Worm (Caenorhabditis elegans) whole organism, midembryonic: ENCODE results near the gene str-85.

ENCODE experiments used
- T22C8.4 ChIP-seq: fragments of 200-800 bp; sonication (Bioruptor generic); IDR thresholded peaks from 2 replicates; pipeline ENCODE4 v1.3.6; 2022; ENCODE audit warnings: missing genetic modification characterization, missing compliant biosample characterization
- cog-1 ChIP-seq: sonication (generic microtip); optimal IDR thresholded peaks from 2 replicates; lab custom pipeline; 2016; ENCODE audit warnings: missing genetic modification characterization, missing compliant biosample characterization
- flt-1 ChIP-seq: fragments of 200-800 bp; sonication (Bioruptor generic); IDR thresholded peaks from 2 replicates; pipeline ENCODE4 v1.3.6; 2022; ENCODE audit warnings: missing genetic modification characterization, missing compliant biosample characterization
- klf-2 ChIP-seq: fragments of 200-800 bp; sonication (Bioruptor generic); conservative IDR thresholded peaks from 2 replicates; pipeline ENCODE4 v1.3.6; 2022; ENCODE audit warnings: missing genetic modification reagents, missing genetic modification characterization, missing compliant biosample characterization
- med-1 ChIP-seq: sonication (generic microtip); optimal IDR thresholded peaks from 2 replicates; lab custom pipeline; 2017; ENCODE audit warnings: missing genetic modification characterization, mild to moderate bottlenecking, missing compliant biosample characterization, antibody characterized with exemption, missing genetic modification reagents; ENCODE audit not compliant: insufficient read depth
- ref-1 ChIP-seq: fragments of 200-800 bp; sonication (Bioruptor generic); conservative IDR thresholded peaks from 2 replicates; pipeline ENCODE4 v1.3.6; 2022; ENCODE audit warnings: missing genetic modification reagents, missing genetic modification characterization, missing compliant biosample characterization
- tab-1 ChIP-seq: fragments of 200-800 bp; sonication (Bioruptor generic); IDR thresholded peaks from 2 replicates; pipeline ENCODE4 v1.3.6; 2022; ENCODE audit warnings: missing genetic modification characterization, missing compliant biosample characterization
- ztf-23 ChIP-seq: fragments of 200-800 bp; sonication (Bioruptor generic); IDR thresholded peaks from 2 replicates; pipeline ENCODE4 v1.3.6; 2022; ENCODE audit warnings: missing genetic modification reagents, missing genetic modification characterization, missing compliant biosample characterization
- ztf-29 ChIP-seq: fragments of 200-800 bp; sonication (Bioruptor generic); IDR thresholded peaks from 2 replicates; pipeline ENCODE4 v1.3.6; 2022; ENCODE audit warnings: missing genetic modification reagents, missing genetic modification characterization, missing compliant biosample characterization

- TF ChIP-seq T22C8.4 (GFP tag; lab: Robert Waterston, UW) (no peak), med-1 (no peak), flt-1 (GFP tag; lab: Robert Waterston, UW) (no peak), tab-1 (GFP tag; lab: Robert Waterston, UW) (no peak), ref-1 (GFP tag; lab: Robert Waterston, UW) (no peak), ztf-29 (GFP tag; lab: Robert Waterston, UW) (no peak), cog-1 (tag; lab: Kevin White, UChicago) (no peak), klf-2 (no peak), ztf-23 (GFP tag; lab: Robert Waterston, UW) (no peak)
Measured at ce11 chrV:8943963-8944362, 41.7 kb downstream of the str-85 start, which contains the start of gene T19A5.3.
